Worm (Caenorhabditis elegans): ENCODE measurements around the gene sdz-12.

- no peak for TF ChIP-seq ref-1 (GFP tag; conservative IDR thresholded peaks at IDR 0.05)
- no peak for TF ChIP-seq ztf-29 (GFP tag; IDR thresholded peaks at IDR 0.05)
- TF ChIP-seq med-1 (GFP tag; optimal IDR thresholded peaks at IDR 0.05; ENCODE audit: insufficient read depth) = no peak
- TF ChIP-seq cog-1 (tag; optimal IDR thresholded peaks at IDR 0.05) = no peak
- no peak for TF ChIP-seq tab-1 (GFP tag; IDR thresholded peaks at IDR 0.05)
Observed at ce11 chrII:3773130-3773529, 41.5 kb upstream of the sdz-12 start, which contains the start of gene T24E12.10.
